Fruit fly (Drosophila melanogaster) whole organism, adult: ENCODE results near the gene Tango6.

ENCODE experiments used
- CG12768 ChIP-seq: fragments of 200-800 bp; sonication (Bioruptor generic); optimal IDR thresholded peaks from 2 replicates; lab custom pipeline; 2017; ENCODE audit warnings: missing biosample characterization, missing genetic modification characterization, mild to moderate bottlenecking, moderate library complexity, missing genetic modification reagents
- CG7101 ChIP-seq: fragments of 200-800 bp; sonication (Bioruptor generic); optimal IDR thresholded peaks from 2 replicates; lab custom pipeline; 2018; ENCODE audit warnings: missing biosample characterization, mild to moderate bottlenecking, missing genetic modification characterization, moderate library complexity
- bab1 ChIP-seq: fragments of 200-800 bp; sonication (Bioruptor generic); optimal IDR thresholded peaks from 3 replicates; lab custom pipeline; 2019; ENCODE audit warnings: missing biosample characterization, mild to moderate bottlenecking, missing genetic modification characterization, moderate library complexity
- kay ChIP-seq: fragments of 200-800 bp; sonication (Bioruptor generic); peaks from one replicate; lab custom pipeline; 2016; ENCODE audit warnings: missing biosample characterization, missing genetic modification characterization, borderline replicate concordance

DNA sequence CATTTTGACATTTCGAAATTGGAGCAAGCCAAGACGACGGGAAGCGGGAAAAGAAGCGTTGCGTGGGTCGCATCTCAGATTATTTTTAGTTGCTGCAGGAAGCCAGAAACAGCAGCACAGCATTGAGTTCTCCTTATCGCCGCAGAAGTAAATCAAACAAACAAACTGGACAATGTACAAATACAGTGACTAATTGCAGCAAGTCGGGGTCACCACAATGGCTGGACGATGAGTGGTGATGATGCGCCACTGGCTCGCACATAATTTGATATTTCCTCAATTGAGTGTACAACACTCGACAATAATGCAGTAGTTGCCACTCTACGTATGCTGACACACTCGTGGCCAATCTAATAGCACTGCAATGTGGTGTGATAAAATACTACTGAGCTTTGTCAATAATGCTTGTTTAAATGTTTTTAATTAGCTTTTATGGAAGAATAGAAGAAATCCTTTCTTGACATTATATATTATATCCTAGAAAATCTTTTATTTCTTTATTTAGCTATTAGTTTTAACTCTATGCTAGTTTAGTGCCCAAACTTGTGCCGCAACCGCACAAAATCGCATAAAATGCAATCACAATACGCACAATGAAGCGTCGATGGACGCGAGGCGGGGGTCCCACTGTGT, 13.2 kb downstream of the Tango6 start:
- TF ChIP-seq kay (GFP tag; lab: Kevin White, UChicago) (no peak), CG12768 (GFP tag; lab: Kevin White, UChicago) (no peak), bab1 (GFP tag; lab: Kevin White, UChicago) (no peak), CG7101 (tag; lab: Kevin White, UChicago) (no peak)
